Fruit fly (Drosophila melanogaster): Measurements from ENCODE around the gene Bre1.

The Bre1 gene

dm6 chr3L:5838295-5838694, 44.3 kb upstream of the Bre1 start (continued):
- TF ChIP-seq CG9727 (GFP tag; optimal IDR thresholded peaks at IDR 0.05) (no peak), Mes4 (GFP tag; optimal IDR thresholded peaks at IDR 0.05) (no peak), ewg (GFP tag; optimal IDR thresholded peaks at IDR 0.05) (no peak), cas (GFP tag; IDR thresholded peaks at IDR 0.05) (no peak), Rfx (GFP tag; IDR thresholded peaks at IDR 0.05) (peak; percentile 27; the same call in 1 of the 2 replicates), CG1024 (GFP tag; IDR thresholded peaks at IDR 0.05) (no peak), croc (GFP tag; conservative IDR thresholded peaks at IDR 0.05) (no peak), tgo (GFP tag; IDR thresholded peaks at IDR 0.05) (0 out of 3 replicates have a peak, but pooled peaks have one; percentile 14), ranshi (GFP tag; IDR thresholded peaks at IDR 0.05) (peak; percentile 34; the same call in 1 of the 2 replicates), GATAe (GFP tag; conservative IDR thresholded peaks at IDR 0.05) (no peak), trh (GFP tag; optimal IDR thresholded peaks at IDR 0.05) (no peak), CG15601 (tag; optimal IDR thresholded peaks at IDR 0.05) (no peak)

dm6 chr3L:5835887-5836646, 42.1 kb upstream of the Bre1 start:
- TF ChIP-seq CG9609 (GFP tag; optimal IDR thresholded peaks at IDR 0.05) (no peak), CG11247 (GFP tag; IDR thresholded peaks at IDR 0.05) (no peak), gro (GFP tag; optimal IDR thresholded peaks at IDR 0.05) (no peak), zen (tag; optimal IDR thresholded peaks at IDR 0.05) (peak; percentile 46), Drgx (GFP tag; IDR thresholded peaks at IDR 0.05) (peak; percentile 32; the same call in 1 of the 2 replicates), toy (GFP tag; IDR thresholded peaks at IDR 0.05) (no peak), Usf (GFP tag; optimal IDR thresholded peaks at IDR 0.05) (no peak), CG11504 (tag; optimal IDR thresholded peaks at IDR 0.05) (no peak), CG33213 (GFP tag; optimal IDR thresholded peaks at IDR 0.05) (no peak), crol (GFP tag; IDR thresholded peaks at IDR 0.05) (no peak), Deaf1 (tag; optimal IDR thresholded peaks at IDR 0.05) (no peak), sens (GFP tag) (peak; percentile 59), NC2α (GFP tag; optimal IDR thresholded peaks at IDR 0.05) (no peak), CG6683 (GFP tag; optimal IDR thresholded peaks at IDR 0.05) (no peak), crc (GFP tag; optimal IDR thresholded peaks at IDR 0.05) (no peak), Poxn (GFP tag; IDR thresholded peaks at IDR 0.05) (no peak), bsh (GFP tag; optimal IDR thresholded peaks at IDR 0.05) (peak in 1 of 2 experiments; percentile 19), CG1832 (GFP tag; optimal IDR thresholded peaks at IDR 0.05) (no peak), CG32772 (GFP tag; IDR thresholded peaks at IDR 0.05) (no peak), tll (GFP tag; optimal IDR thresholded peaks at IDR 0.05) (peak in 1 of 2 experiments; percentile 92), CG10654 (GFP tag; optimal IDR thresholded peaks at IDR 0.05) (no peak), twi (tag; optimal IDR thresholded peaks at IDR 0.05) (peak; percentile 41), CG4730 (GFP tag; IDR thresholded peaks at IDR 0.05) (no peak)

dm6 chr3L:5835431-5835830, 41.4 kb upstream of the Bre1 start:
- peak; percentile 25 for TF ChIP-seq cg (GFP tag; optimal IDR thresholded peaks at IDR 0.05)
- TF ChIP-seq zfh1 (GFP tag; IDR thresholded peaks at IDR 0.05), result no peak

dm6 chr3L:5834798-5835197, 40.8 kb upstream of the Bre1 start:
- TF ChIP-seq caup (GFP tag; optimal IDR thresholded peaks at IDR 0.05; ENCODE audit: severe bottlenecking), result no peak
- no peak for TF ChIP-seq pnt (GFP tag; optimal IDR thresholded peaks at IDR 0.05)
- TF ChIP-seq Ets65A (GFP tag), result peak; percentile 54
- TF ChIP-seq CG15479 (GFP tag; optimal IDR thresholded peaks at IDR 0.05), result peak; percentile 74

All from whole organism, embryonic.